Fruit fly (Drosophila melanogaster) whole organism, adult: ENCODE measurements around the gene Wnt6.

ENCODE experiments used
- CG11617 ChIP-seq: fragments of 200-800 bp; sonication (Bioruptor generic); optimal IDR thresholded peaks from 2 replicates; lab custom pipeline; 2017; ENCODE audit warnings: mild to moderate bottlenecking, missing biosample characterization, missing genetic modification reagents, missing genetic modification characterization
- CG12768 ChIP-seq: fragments of 200-800 bp; sonication (Bioruptor generic); optimal IDR thresholded peaks from 2 replicates; lab custom pipeline; 2017; ENCODE audit warnings: missing biosample characterization, missing genetic modification characterization, mild to moderate bottlenecking, moderate library complexity, missing genetic modification reagents
- CG33017 ChIP-seq: fragments of 200-800 bp; sonication (Bioruptor generic); optimal IDR thresholded peaks from 2 replicates; lab custom pipeline; 2018; ENCODE audit warnings: missing biosample characterization, mild to moderate bottlenecking, missing genetic modification characterization, moderate library complexity
- CG7045 ChIP-seq: fragments of 200-800 bp; sonication (Bioruptor generic); optimal IDR thresholded peaks from 2 replicates; lab custom pipeline; 2017; ENCODE audit warnings: missing biosample characterization, mild to moderate bottlenecking, missing genetic modification characterization
- bab1 ChIP-seq: fragments of 200-800 bp; sonication (Bioruptor generic); optimal IDR thresholded peaks from 3 replicates; lab custom pipeline; 2019; ENCODE audit warnings: missing biosample characterization, mild to moderate bottlenecking, missing genetic modification characterization, moderate library complexity

- TF ChIP-seq CG11617 (GFP tag; lab: Kevin White, UChicago): no peak
- no peak for TF ChIP-seq CG33017 (tag; lab: Kevin White, UChicago)
- no peak for TF ChIP-seq bab1
- no peak for TF ChIP-seq CG7045 (GFP tag; lab: Kevin White, UChicago)
- TF ChIP-seq CG12768 (GFP tag; lab: Kevin White, UChicago): no peak
Measured at dm6 chr2L:7289880-7290279, 43.6 kb upstream of the Wnt6 start.
